Fruit fly (Drosophila melanogaster): ENCODE measurements around the gene Akt.

Gene Akt

dm6 chr3R:16094011-16094729 is 4.9 kb upstream of the Akt start (continued):
- no peak for TF ChIP-seq H2.0 (GFP tag; IDR thresholded peaks at IDR 0.05)
- no peak for TF ChIP-seq fd64A (GFP tag; optimal IDR thresholded peaks at IDR 0.05)
- no peak for TF ChIP-seq ara (GFP tag; IDR thresholded peaks at IDR 0.05)
- no peak for TF ChIP-seq Opbp (GFP tag; IDR thresholded peaks at IDR 0.05; ENCODE audit: partially characterized antibody)
- TF ChIP-seq CG32772 (GFP tag; IDR thresholded peaks at IDR 0.05) = 0 out of 2 replicates have a peak, but pooled peaks have one; percentile 57
- no peak for TF ChIP-seq HmgD (GFP tag; optimal IDR thresholded peaks at IDR 0.05)
- no peak for TF ChIP-seq GATAe (GFP tag; conservative IDR thresholded peaks at IDR 0.05)
- peak; percentile 83 for TF ChIP-seq CG4424 (GFP tag; optimal IDR thresholded peaks at IDR 0.05)
- TF ChIP-seq E2f1 (GFP tag; IDR thresholded peaks at IDR 0.05) = peak; percentile 39; the same call in 1 of the 2 replicates
- no peak for TF ChIP-seq peb (GFP tag; IDR thresholded peaks at IDR 0.05)
- peak; percentile 56 for TF ChIP-seq kni (GFP tag; optimal IDR thresholded peaks at IDR 0.05)
- TF ChIP-seq zen (tag; optimal IDR thresholded peaks at IDR 0.05) = peak; percentile 44
- peak; percentile 58 for TF ChIP-seq CG15696 (tag; optimal IDR thresholded peaks at IDR 0.05)
- TF ChIP-seq CG7745 (tag; optimal IDR thresholded peaks at IDR 0.05) = no peak
- no peak for TF ChIP-seq ems (GFP tag; optimal IDR thresholded peaks at IDR 0.05)
- TF ChIP-seq Hsf (GFP tag; optimal IDR thresholded peaks at IDR 0.05) = peak; percentile 69
- peak; percentile 80 for TF ChIP-seq bcd (GFP tag; optimal IDR thresholded peaks at IDR 0.05)
- no peak for TF ChIP-seq Dfd (GFP tag; optimal IDR thresholded peaks at IDR 0.05)
- peak; percentile 85 for TF ChIP-seq CG17829 (tag; optimal IDR thresholded peaks at IDR 0.05)
- peak; percentile 80 for TF ChIP-seq CG2875 (GFP tag; optimal IDR thresholded peaks at IDR 0.05)
- TF ChIP-seq CG4360 (GFP tag; IDR thresholded peaks at IDR 0.05) = peak; percentile 82
- TF ChIP-seq Drgx (GFP tag; IDR thresholded peaks at IDR 0.05) = peak; percentile 70
- no peak for TF ChIP-seq tx (GFP tag; optimal IDR thresholded peaks at IDR 0.05)
- peak; percentile 86 for TF ChIP-seq Oli (tag; optimal IDR thresholded peaks at IDR 0.05)
- peak; percentile 48 for TF ChIP-seq YL-1 (GFP tag; optimal IDR thresholded peaks at IDR 0.05)
- peak in 1 of 2 experiments; percentile 88 for TF ChIP-seq Hr51 (GFP tag; optimal IDR thresholded peaks at IDR 0.05)
- no peak for TF ChIP-seq z (GFP tag; IDR thresholded peaks at IDR 0.05)
- TF ChIP-seq CG32767 (GFP tag; IDR thresholded peaks at IDR 0.05) = no peak; the same call in 1 of the 2 replicates
- TF ChIP-seq CG3163 (GFP tag; optimal IDR thresholded peaks at IDR 0.05) = no peak
- no peak for TF ChIP-seq CG10321 (GFP tag; IDR thresholded peaks at IDR 0.05)
- no peak for TF ChIP-seq Dip3 (GFP tag; optimal IDR thresholded peaks at IDR 0.05)
- peak; percentile 43 for TF ChIP-seq lab (GFP tag; optimal IDR thresholded peaks at IDR 0.05)
- TF ChIP-seq tgo (GFP tag; IDR thresholded peaks at IDR 0.05) = peak; percentile 56
- peak in 1 of 3 experiments; percentile 92 for TF ChIP-seq lola (GFP tag; optimal IDR thresholded peaks at IDR 0.05)
- TF ChIP-seq CG13123 (GFP tag; optimal IDR thresholded peaks at IDR 0.05) = peak; percentile 59
- TF ChIP-seq CG2889 (GFP tag; IDR thresholded peaks at IDR 0.05) = no peak
- no peak for TF ChIP-seq CG17912 (GFP tag; optimal IDR thresholded peaks at IDR 0.05)
- TF ChIP-seq ci (GFP tag; IDR thresholded peaks at IDR 0.05) = peak; percentile 35; the same call in 1 of the 3 replicates
- TF ChIP-seq dmrt99B (tag; optimal IDR thresholded peaks at IDR 0.05) = peak; percentile 91
- TF ChIP-seq eve (GFP tag; optimal IDR thresholded peaks at IDR 0.05) = no peak
- no peak for TF ChIP-seq CG43689 (GFP tag; IDR thresholded peaks at IDR 0.05)
- TF ChIP-seq Blimp-1 (GFP tag; optimal IDR thresholded peaks at IDR 0.05) = peak; percentile 85
- TF ChIP-seq CG4854 (GFP tag; optimal IDR thresholded peaks at IDR 0.05) = no peak
- TF ChIP-seq CG15073 (GFP tag; optimal IDR thresholded peaks at IDR 0.05) = no peak
- peak; percentile 62; the same call in 1 of the 2 replicates for TF ChIP-seq CG14441 (GFP tag; IDR thresholded peaks at IDR 0.05)
- TF ChIP-seq CG7839 (tag; optimal IDR thresholded peaks at IDR 0.05) = peak; percentile 85
- TF ChIP-seq CG3726 (GFP tag; IDR thresholded peaks at IDR 0.05) = 0 out of 3 replicates have a peak, but pooled peaks have one; percentile 10
- peak; percentile 41 for TF ChIP-seq CG4617 (GFP tag; optimal IDR thresholded peaks at IDR 0.05; ENCODE audit: borderline replicate concordance)
- no peak for TF ChIP-seq CG8478 (optimal IDR thresholded peaks at IDR 0.05)
- TF ChIP-seq run (tag; optimal IDR thresholded peaks at IDR 0.05) = peak; percentile 73
